Fruit fly (Drosophila melanogaster): ENCODE data around the gene CG4218.

DNA sequence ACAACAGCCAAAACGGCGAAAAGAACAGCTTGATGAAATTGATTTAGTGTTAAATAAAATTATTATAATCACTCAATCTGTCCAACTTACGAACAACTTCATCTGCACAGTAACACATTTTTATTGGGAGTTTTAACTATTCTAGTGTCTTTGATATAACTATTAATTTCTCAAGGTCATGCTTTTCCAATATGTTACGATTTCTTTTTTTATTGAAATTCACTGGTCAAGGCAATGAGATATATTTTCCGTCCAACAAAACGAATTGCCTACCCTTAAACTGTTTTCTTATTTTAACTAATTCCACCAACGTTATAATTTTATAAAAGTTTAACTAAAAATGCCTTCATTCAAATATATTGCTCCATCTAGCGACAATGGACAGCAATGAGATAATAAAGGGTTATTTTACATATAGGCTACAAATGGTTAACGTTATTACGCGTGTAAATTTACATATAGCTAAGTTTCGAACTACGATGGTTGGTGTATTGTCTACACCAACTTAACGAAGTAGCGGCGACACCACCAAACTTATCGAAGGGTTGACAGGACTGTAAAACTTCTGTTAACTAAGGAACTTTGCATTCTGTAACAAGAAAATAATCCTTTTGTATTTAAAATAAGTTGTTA is 39.8 kb upstream of the CG4218 start:
- no peak for TF ChIP-seq usp (GFP tag; optimal IDR thresholded peaks at IDR 0.05)
- TF ChIP-seq psq (optimal IDR thresholded peaks at IDR 0.05), result no peak
- no peak for TF ChIP-seq EcR (GFP tag; optimal IDR thresholded peaks at IDR 0.05)
